Fruit fly (Drosophila melanogaster) whole organism, wandering third instar larva: ENCODE results near the gene CG18301.

Experiments used
- Abd-B ChIP-seq: fragments of >200 bp; optimal IDR thresholded peaks from 2 replicates; lab custom pipeline; 2017; ENCODE audit warnings: missing biosample characterization, missing genetic modification characterization
- CrebA ChIP-seq: fragments of 200-800 bp; sonication (Bioruptor generic); optimal IDR thresholded peaks from 2 replicates; lab custom pipeline; 2016; ENCODE audit warnings: missing biosample characterization, mild to moderate bottlenecking, missing genetic modification characterization, borderline replicate concordance
- Dfd ChIP-seq: fragments of >200 bp; optimal IDR thresholded peaks from 2 replicates; lab custom pipeline; 2017; ENCODE audit warnings: missing biosample characterization, missing genetic modification characterization
- Hnf4 ChIP-seq: fragments of 200-800 bp; sonication (Bioruptor generic); optimal IDR thresholded peaks from 2 replicates; lab custom pipeline; 2016; ENCODE audit warnings: missing biosample characterization, mild to moderate bottlenecking, missing genetic modification characterization
- Hr78 ChIP-seq: fragments of >200 bp; optimal IDR thresholded peaks from 2 replicates; lab custom pipeline; 2017; ENCODE audit warnings: missing biosample characterization, missing genetic modification characterization
- Mio ChIP-seq: sonication (Bioruptor generic); optimal IDR thresholded peaks from 2 replicates; lab custom pipeline; 2016; ENCODE audit warnings: missing biosample characterization, missing genetic modification characterization
- N ChIP-seq: fragments of >200 bp; optimal IDR thresholded peaks from 2 replicates; lab custom pipeline; 2018; ENCODE audit warnings: missing biosample characterization, missing external identifiers, missing genetic modification characterization
- Rel ChIP-seq, 2 experiments: fragments of 200-800 bp; sonication (Bioruptor generic) in 1 of 2; optimal IDR thresholded peaks; 2 replicates in 1 of 2; 3 replicates in 1 of 2; lab custom pipeline; 2016 to 2019; ENCODE audit warnings: mild to moderate bottlenecking in 2 of 2, missing biosample characterization in 2 of 2, missing genetic modification characterization in 2 of 2, moderate library complexity in 1 of 2
- h ChIP-seq: fragments of 200-800 bp; sonication (Bioruptor generic); optimal IDR thresholded peaks from 3 replicates; lab custom pipeline; 2016; ENCODE audit warnings: missing biosample characterization, mild to moderate bottlenecking, missing genetic modification characterization
- jim ChIP-seq: fragments of 175-275, 200-325 bp; sonication (Bioruptor generic); optimal IDR thresholded peaks from 2 replicates; lab custom pipeline; 2016; ENCODE audit warnings: missing biosample characterization, mild to moderate bottlenecking, missing genetic modification characterization
- lola ChIP-seq: fragments of >200 bp; optimal IDR thresholded peaks from 2 replicates; lab custom pipeline; 2017; ENCODE audit warnings: missing biosample characterization, missing genetic modification characterization
- psq ChIP-seq: fragments of 200-800 bp; sonication (Bioruptor generic); optimal IDR thresholded peaks from 3 replicates; lab custom pipeline; 2017; ENCODE audit warnings: missing biosample characterization, mild to moderate bottlenecking, missing genetic modification characterization, moderate library complexity
- usp ChIP-seq: fragments of >200 bp; optimal IDR thresholded peaks from 2 replicates; lab custom pipeline; 2017; ENCODE audit warnings: missing biosample characterization, missing genetic modification characterization

DNA sequence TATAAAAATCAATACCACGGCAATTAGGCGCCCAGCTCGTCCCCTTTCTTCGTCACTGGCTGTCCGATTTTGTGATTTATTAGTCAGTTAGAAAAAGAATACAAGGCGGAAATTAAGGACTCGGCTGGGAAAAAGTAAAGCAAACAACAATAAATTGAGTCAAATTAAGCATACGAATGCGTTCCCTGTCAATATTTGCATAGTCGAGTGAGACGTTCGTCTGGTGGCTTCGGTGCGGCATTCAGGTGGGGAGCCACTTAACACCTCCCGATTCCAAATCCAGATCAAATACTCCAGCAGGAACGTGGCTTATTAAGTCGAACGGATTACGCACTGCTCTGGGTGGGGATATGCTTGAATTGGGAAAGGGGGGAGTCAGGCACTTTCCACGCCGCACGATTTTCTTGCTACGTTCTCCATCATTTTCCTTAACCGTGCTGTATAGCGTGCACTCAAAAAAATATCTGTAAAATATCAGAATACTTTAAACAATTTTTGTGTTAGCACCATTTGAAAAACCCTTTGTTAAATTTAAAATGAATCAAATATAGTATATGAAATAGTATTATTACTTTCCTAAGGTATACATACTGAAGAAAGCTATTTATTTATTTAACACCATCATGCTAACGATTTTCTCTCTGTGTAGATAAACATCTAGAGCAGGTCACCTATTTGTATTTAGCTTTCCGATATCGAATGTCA, 11.6 kb downstream of the CG18301 start:
- TF ChIP-seq h (GFP tag; lab: Kevin White, UChicago) (no peak), Abd-B (GFP tag; lab: Kevin White, UChicago) (no peak), N (GFP tag; lab: Kevin White, UChicago) (no peak), usp (GFP tag; lab: Kevin White, UChicago) (no peak), psq (no peak), Hr78 (GFP tag; lab: Kevin White, UChicago) (no peak), CrebA (GFP tag; lab: Kevin White, UChicago) (no peak), Mio (GFP tag; lab: Kevin White, UChicago) (no peak), Rel (GFP tag; optimal IDR thresholded peaks at IDR 0.05; lab: Kevin White, UChicago) (no peak), Rel (tag; optimal IDR thresholded peaks at IDR 0.05; lab: Kevin White, UChicago) (no peak), jim (GFP tag; lab: Kevin White, UChicago) (no peak), lola (GFP tag; lab: Kevin White, UChicago) (no peak), Dfd (GFP tag; lab: Kevin White, UChicago) (no peak), Hnf4 (no peak)
